Worm (Caenorhabditis elegans): Measurements from ENCODE around the gene T05C12.8.

Gene T05C12.8

ce11 chrII:8157991-8158390, 32.4 kb downstream of the T05C12.8 start, which contains the start of gene pch-2 (continued):
- TF ChIP-seq aptf-2 (GFP tag; conservative IDR thresholded peaks at IDR 0.05) = no peak
- no peak for TF ChIP-seq snpc-3.4 (tag; optimal IDR thresholded peaks at IDR 0.05)
- peak; percentile 51; the same call in 1 of the 2 replicates for TF ChIP-seq Y53G8AR.9 (GFP tag; conservative IDR thresholded peaks at IDR 0.05)
- no peak for TF ChIP-seq hmg-20 (GFP tag; IDR thresholded peaks at IDR 0.05)
- no peak for TF ChIP-seq rpc-1 (optimal IDR thresholded peaks at IDR 0.05)
- TF ChIP-seq rpc-1 (tag; optimal IDR thresholded peaks at IDR 0.05) = no peak
- no peak for TF ChIP-seq ccch-3 (GFP tag; optimal IDR thresholded peaks at IDR 0.05)
- no peak for TF ChIP-seq athp-1 (tag; optimal IDR thresholded peaks at IDR 0.05)
- TF ChIP-seq atf-7 (tag; optimal IDR thresholded peaks at IDR 0.05) = no peak
- TF ChIP-seq ztf-28 (GFP tag; IDR thresholded peaks at IDR 0.05) = no peak
- TF ChIP-seq tbx-9 (tag; optimal IDR thresholded peaks at IDR 0.05; ENCODE audit: borderline replicate concordance) = no peak
- no peak for TF ChIP-seq cebp-2 (GFP tag; IDR thresholded peaks at IDR 0.05)
- no peak for TF ChIP-seq dpff-1 (tag; optimal IDR thresholded peaks at IDR 0.05)
- no peak for TF ChIP-seq bed-2 (GFP tag; IDR thresholded peaks at IDR 0.05)
- no peak for TF ChIP-seq unc-62 (GFP tag; optimal IDR thresholded peaks at IDR 0.05)
- TF ChIP-seq madf-3 (GFP tag; IDR thresholded peaks at IDR 0.05) = no peak
- no peak for TF ChIP-seq C17E4.6 (GFP tag; IDR thresholded peaks at IDR 0.05)
- no peak for TF ChIP-seq zfh-2 (GFP tag; conservative IDR thresholded peaks at IDR 0.05)
- TF ChIP-seq attf-6 (GFP tag; IDR thresholded peaks at IDR 0.05) = no peak
- TF ChIP-seq lin-35 (GFP tag; optimal IDR thresholded peaks at IDR 0.05) = peak in 1 of 3 experiments; percentile 14
- TF ChIP-seq snpc-1.3 (tag; optimal IDR thresholded peaks at IDR 0.05; ENCODE audit: insufficient read depth) = peak; percentile 11
- TF ChIP-seq rec-8 (tag; optimal IDR thresholded peaks at IDR 0.05) = no peak
- TF ChIP-seq ama-1 (optimal IDR thresholded peaks at IDR 0.05) = no peak
- TF ChIP-seq ama-1 (GFP tag; optimal IDR thresholded peaks at IDR 0.05) = no peak
- no peak for TF ChIP-seq F39B2.1 (GFP tag; IDR thresholded peaks at IDR 0.05)
- no peak for TF ChIP-seq rcor-1 (GFP tag; IDR thresholded peaks at IDR 0.05)
- TF ChIP-seq pha-4 (tag; optimal IDR thresholded peaks at IDR 0.05) = no peak
- no peak for TF ChIP-seq sea-2 (GFP tag; IDR thresholded peaks at IDR 0.05)
- TF ChIP-seq bed-1 (GFP tag; IDR thresholded peaks at IDR 0.05) = no peak
- no peak for TF ChIP-seq B0261.1 (tag; optimal IDR thresholded peaks at IDR 0.05)
- no peak for TF ChIP-seq ztf-3 (GFP tag; optimal IDR thresholded peaks at IDR 0.05)
- peak; percentile 3 for TF ChIP-seq ZK185.1 (tag; optimal IDR thresholded peaks at IDR 0.05; ENCODE audit: poor library complexity, severe bottlenecking)
- peak; percentile 83 for TF ChIP-seq efl-1 (GFP tag; optimal IDR thresholded peaks at IDR 0.05)
- no peak for TF ChIP-seq C06A6.2 (GFP tag; conservative IDR thresholded peaks at IDR 0.05)
- no peak for TF ChIP-seq Y53F4B.3 (GFP tag; IDR thresholded peaks at IDR 0.05)
- TF ChIP-seq F10E7.11 (tag; optimal IDR thresholded peaks at IDR 0.05) = no peak
- TF ChIP-seq F57C9.4 (tag; optimal IDR thresholded peaks at IDR 0.05) = no peak
- TF ChIP-seq nhr-179 (tag; optimal IDR thresholded peaks at IDR 0.05) = no peak
- TF ChIP-seq lin-54 (GFP tag; optimal IDR thresholded peaks at IDR 0.05) = no peak
- no peak for TF ChIP-seq lin-26 (GFP tag; IDR thresholded peaks at IDR 0.05)
- no peak for TF ChIP-seq repo-1 (tag; optimal IDR thresholded peaks at IDR 0.05)
- TF ChIP-seq nfya-1 (tag; optimal IDR thresholded peaks at IDR 0.05; ENCODE audit: borderline replicate concordance, insufficient read depth) = no peak
- no peak for TF ChIP-seq hrde-1 (tag; optimal IDR thresholded peaks at IDR 0.05; ENCODE audit: borderline replicate concordance)
- TF ChIP-seq lsl-1 (GFP tag; optimal IDR thresholded peaks at IDR 0.05) = peak; percentile 51
- TF ChIP-seq B0019.2 (GFP tag; conservative IDR thresholded peaks at IDR 0.05) = no peak
- TF ChIP-seq hmg-1.2 (GFP tag; IDR thresholded peaks at IDR 0.05) = no peak; the same call in 1 of the 2 replicates
- TF ChIP-seq ceh-58 (GFP tag; IDR thresholded peaks at IDR 0.05) = no peak
- TF ChIP-seq Y79H2A.3 (GFP tag; conservative IDR thresholded peaks at IDR 0.05) = no peak
- no peak for TF ChIP-seq F49E8.2 (tag; optimal IDR thresholded peaks at IDR 0.05; ENCODE audit: insufficient read depth)

Measured in whole organism, young adult.